Worm (Caenorhabditis elegans) whole organism, L1 larva: ENCODE data around the gene C01F1.5.

ENCODE experiments used
- C16A3.4 ChIP-seq: fragments of 150-350 bp; optimal IDR thresholded peaks from 2 replicates; lab custom pipeline; 2014; ENCODE audit warnings: missing biosample characterization, missing genetic modification characterization
- F16B12.6 ChIP-seq: fragments of 150-350 bp; optimal IDR thresholded peaks from 2 replicates; lab custom pipeline; 2014; ENCODE audit warnings: missing biosample characterization, missing genetic modification characterization
- Y116A8C.19 ChIP-seq: sonication (generic microtip); optimal IDR thresholded peaks from 2 replicates; lab custom pipeline; 2016; ENCODE audit warnings: missing compliant biosample characterization, missing genetic modification characterization, borderline replicate concordance
- aha-1 ChIP-seq: fragments of 150-350 bp; optimal IDR thresholded peaks from 2 replicates; lab custom pipeline; 2014; ENCODE audit warnings: missing biosample characterization, missing genetic modification characterization
- ama-1 ChIP-seq: fragments of 150-350 bp; optimal IDR thresholded peaks from 2 replicates; lab custom pipeline; 2014
- blmp-1 ChIP-seq: fragments of 150-350 bp; optimal IDR thresholded peaks from 2 replicates; lab custom pipeline; 2014; ENCODE audit warnings: missing biosample characterization, missing genetic modification characterization
- ceh-8 ChIP-seq: fragments of 200-800 bp; sonication (Bioruptor generic); optimal IDR thresholded peaks from 2 replicates; lab custom pipeline; 2018; ENCODE audit warnings: mild to moderate bottlenecking, missing genetic modification characterization, moderate library complexity, missing compliant biosample characterization
- ceh-82 ChIP-seq, 3 experiments: fragments of 150-350 bp in 1 of 3; sonication (generic microtip) in 2 of 3; optimal IDR thresholded peaks; 2 replicates each; lab custom pipeline; 2014 to 2017; ENCODE audit warnings: missing biosample characterization in 3 of 3, missing genetic modification characterization in 3 of 3
- ceh-88 ChIP-seq: fragments of 200-800 bp; sonication (Bioruptor generic); IDR thresholded peaks from 2 replicates; pipeline ENCODE4 v1.3.6; 2022; ENCODE audit warnings: missing genetic modification characterization, missing compliant biosample characterization
- ces-1 ChIP-seq: fragments of 150-350 bp; optimal IDR thresholded peaks from 2 replicates; lab custom pipeline; 2014; ENCODE audit warnings: missing biosample characterization, missing genetic modification reagents, missing genetic modification characterization
- dpl-1 ChIP-seq, 3 experiments: fragments of 150-350 bp in 2 of 3; sonication (generic microtip) in 1 of 3; optimal IDR thresholded peaks; 2 replicates each; lab custom pipeline; 2014 to 2017; ENCODE audit warnings: missing biosample characterization in 3 of 3, missing genetic modification characterization in 3 of 3, missing genetic modification reagents in 3 of 3
- efl-3 ChIP-seq: fragments of 200-800 bp; sonication (Bioruptor generic); optimal IDR thresholded peaks from 2 replicates; lab custom pipeline; 2018; ENCODE audit warnings: mild to moderate bottlenecking, missing genetic modification characterization, missing compliant biosample characterization
- egl-13 ChIP-seq: sonication (generic microtip); optimal IDR thresholded peaks from 2 replicates; lab custom pipeline; 2016; ENCODE audit warnings: missing genotype, missing genetic modification reagents, missing genetic modification characterization, missing compliant biosample characterization
- egl-27 ChIP-seq, 2 experiments: fragments of 150-350 bp in 1 of 2; sonication (generic microtip); optimal IDR thresholded peaks; 3 replicates each; lab custom pipeline; 2017 to 2018; ENCODE audit warnings: missing biosample characterization in 2 of 2, missing genetic modification characterization in 2 of 2, missing genetic modification reagents in 2 of 2
- ets-5 ChIP-seq: fragments of 200-800 bp; sonication (Bioruptor generic); IDR thresholded peaks from 2 replicates; pipeline ENCODE4 v1.3.6; 2022; ENCODE audit warnings: missing genetic modification characterization, missing compliant biosample characterization
- fkh-10 ChIP-seq: sonication (generic microtip); optimal IDR thresholded peaks from 2 replicates; lab custom pipeline; 2017; ENCODE audit warnings: missing biosample characterization, missing genetic modification reagents, missing genetic modification characterization
- fkh-4 ChIP-seq: sonication (generic microtip); optimal IDR thresholded peaks from 2 replicates; lab custom pipeline; 2016; ENCODE audit warnings: missing compliant biosample characterization, missing genetic modification characterization, borderline replicate concordance
- hlh-4 ChIP-seq: sonication (generic microtip); optimal IDR thresholded peaks from 2 replicates; lab custom pipeline; 2016; ENCODE audit warnings: mild to moderate bottlenecking, missing genetic modification characterization, missing compliant biosample characterization
- hpl-2 ChIP-seq: fragments of 150-350 bp; optimal IDR thresholded peaks from 2 replicates; lab custom pipeline; 2014; ENCODE audit warnings: missing biosample characterization, missing genetic modification reagents, missing genetic modification characterization
- irx-1 ChIP-seq: sonication (generic microtip); optimal IDR thresholded peaks from 2 replicates; lab custom pipeline; 2016; ENCODE audit warnings: missing genetic modification characterization, missing compliant biosample characterization
- lin-13 ChIP-seq: fragments of 150-350 bp; optimal IDR thresholded peaks from 2 replicates; lab custom pipeline; 2014; ENCODE audit warnings: missing biosample characterization, missing genetic modification reagents, missing genetic modification characterization
- lin-15B ChIP-seq: fragments of 150-350 bp; sonication (generic microtip); optimal IDR thresholded peaks from 3 replicates; lab custom pipeline; 2014; ENCODE audit warnings: missing biosample characterization, missing genetic modification characterization
- lin-35 ChIP-seq, 2 experiments: fragments of 150-350 bp; optimal IDR thresholded peaks; 2 replicates each; lab custom pipeline; 2014; ENCODE audit warnings: missing biosample characterization in 2 of 2, missing genetic modification characterization in 2 of 2, missing genetic modification reagents in 2 of 2
- lsy-2 ChIP-seq, 2 experiments: fragments of 150-350 bp; optimal IDR thresholded peaks; 2 replicates each; lab custom pipeline; 2014; ENCODE audit warnings: missing biosample characterization in 2 of 2, missing genetic modification characterization in 2 of 2
- nhr-11 ChIP-seq: fragments of 150-350 bp; optimal IDR thresholded peaks from 2 replicates; lab custom pipeline; 2014; ENCODE audit warnings: missing biosample characterization, missing genetic modification characterization
- nhr-12 ChIP-seq: sonication (generic microtip); optimal IDR thresholded peaks from 2 replicates; lab custom pipeline; 2017; ENCODE audit warnings: missing biosample characterization, missing genetic modification characterization
- nhr-71 ChIP-seq: sonication (generic microtip); optimal IDR thresholded peaks from 2 replicates; lab custom pipeline; 2016; ENCODE audit warnings: mild to moderate bottlenecking, missing genetic modification characterization, moderate library complexity, missing compliant biosample characterization
- nhr-76 ChIP-seq: sonication (generic microtip); optimal IDR thresholded peaks from 2 replicates; lab custom pipeline; 2017; ENCODE audit warnings: missing biosample characterization, missing genetic modification characterization
- nhr-77 ChIP-seq: fragments of 150-350 bp; optimal IDR thresholded peaks from 2 replicates; lab custom pipeline; 2014; ENCODE audit warnings: missing biosample characterization, missing genetic modification characterization
- nhr-90 ChIP-seq: sonication (generic microtip); optimal IDR thresholded peaks from 2 replicates; lab custom pipeline; 2016; ENCODE audit warnings: mild to moderate bottlenecking, missing genetic modification characterization, missing compliant biosample characterization; ENCODE audit not compliant: poor library complexity
- pax-3 ChIP-seq: fragments of 200-800 bp; sonication (Bioruptor generic); optimal IDR thresholded peaks from 2 replicates; lab custom pipeline; 2018; ENCODE audit warnings: mild to moderate bottlenecking, missing genetic modification characterization, moderate library complexity, missing compliant biosample characterization
- pqm-1 ChIP-seq: sonication (generic microtip); optimal IDR thresholded peaks from 3 replicates; lab custom pipeline; 2017; ENCODE audit warnings: missing biosample characterization, missing genetic modification characterization
- skn-1 ChIP-seq: fragments of 150-350 bp; optimal IDR thresholded peaks from 2 replicates; lab custom pipeline; 2014; ENCODE audit warnings: missing biosample characterization, missing genetic modification characterization
- snpc-4 ChIP-seq: fragments of 150-350 bp; optimal IDR thresholded peaks from 2 replicates; lab custom pipeline; 2014; ENCODE audit warnings: missing biosample characterization, missing genetic modification characterization
- sptf-1 ChIP-seq: fragments of 150-350 bp; optimal IDR thresholded peaks from 2 replicates; lab custom pipeline; 2014; ENCODE audit warnings: missing biosample characterization, missing genetic modification characterization
- sup-37 ChIP-seq: fragments of 200-800 bp; sonication (Bioruptor generic); optimal IDR thresholded peaks from 2 replicates; lab custom pipeline; 2018; ENCODE audit warnings: mild to moderate bottlenecking, missing genetic modification characterization, missing compliant biosample characterization
- swsn-7 ChIP-seq: sonication (generic microtip); optimal IDR thresholded peaks from 2 replicates; lab custom pipeline; 2016; ENCODE audit warnings: missing genetic modification characterization, missing compliant biosample characterization
- unc-62 ChIP-seq: fragments of 150-350 bp; optimal IDR thresholded peaks from 2 replicates; lab custom pipeline; 2014; ENCODE audit warnings: missing biosample characterization, missing genetic modification reagents, missing genetic modification characterization
- vab-15 ChIP-seq: sonication (generic microtip); optimal IDR thresholded peaks from 2 replicates; lab custom pipeline; 2017; ENCODE audit warnings: missing genotype, mild to moderate bottlenecking, missing genetic modification characterization, missing compliant biosample characterization
- xbp-1 ChIP-seq: sonication (generic microtip); optimal IDR thresholded peaks from 2 replicates; lab custom pipeline; 2016; ENCODE audit warnings: missing genetic modification characterization, missing compliant biosample characterization
- zag-1 ChIP-seq: fragments of 150-350 bp; optimal IDR thresholded peaks from 2 replicates; lab custom pipeline; 2014; ENCODE audit warnings: missing biosample characterization, missing genetic modification characterization
- zip-4 ChIP-seq: fragments of 200-800 bp; sonication (Bioruptor generic); optimal IDR thresholded peaks from 2 replicates; lab custom pipeline; 2018; ENCODE audit warnings: mild to moderate bottlenecking, missing genetic modification characterization, moderate library complexity, missing compliant biosample characterization
- ztf-11 ChIP-seq, 2 experiments: sonication (generic microtip); optimal IDR thresholded peaks; 2 replicates each; lab custom pipeline; 2016 to 2017; ENCODE audit warnings: missing genetic modification characterization in 2 of 2, missing biosample characterization in 1 of 2, missing compliant biosample characterization in 1 of 2
- ztf-4 ChIP-seq: fragments of 150-350 bp; optimal IDR thresholded peaks from 2 replicates; lab custom pipeline; 2014; ENCODE audit warnings: missing biosample characterization, missing genetic modification characterization

The C01F1.5 gene

ce11 chrII:4312115-4312514, 30.5 kb upstream of the C01F1.5 start, which contains the start of gene plep-1:
Gene plep-1, minus strand, starts transcription at chrII:4312215.
- TF ChIP-seq hpl-2 (GFP tag; lab: Kevin White, UChicago) (no peak), egl-13 (tag; lab: Kevin White, UChicago) (no peak)
- TF ChIP-seq, all 84 proteins: peak for 0

ce11 chrII:4306921-4307630, 25.4 kb upstream of the C01F1.5 start, which contains the start of gene Y52E8A.3:
Gene Y52E8A.3, minus strand, starts transcription at chrII:4306971.
- no peak for TF ChIP-seq irx-1 (tag; lab: Kevin White, UChicago)
- no peak for TF ChIP-seq F16B12.6
- no peak for TF ChIP-seq ces-1
- no peak for TF ChIP-seq egl-13 (tag; lab: Kevin White, UChicago)
- no peak for TF ChIP-seq nhr-77 (tag; lab: Kevin White, UChicago)
- TF ChIP-seq xbp-1 (tag; lab: Kevin White, UChicago): no peak
- no peak for TF ChIP-seq fkh-4 (tag; lab: Kevin White, UChicago)
- TF ChIP-seq C16A3.4 (tag; lab: Kevin White, UChicago): no peak
- no peak for TF ChIP-seq sup-37
- TF ChIP-seq skn-1 (tag; lab: Kevin White, UChicago): no peak
- TF ChIP-seq lsy-2 (tag; optimal IDR thresholded peaks at IDR 0.05; lab: Kevin White, UChicago): no peak
- no peak for TF ChIP-seq pax-3 (tag; lab: Kevin White, UChicago)
- TF ChIP-seq egl-27 (tag; optimal IDR thresholded peaks at IDR 0.05; lab: Kevin White, UChicago): no peak
- no peak for TF ChIP-seq vab-15 (tag; lab: Kevin White, UChicago)
- TF ChIP-seq, all 84 proteins: peak for 0

- TF ChIP-seq ama-1 (no peak), nhr-11 (tag; lab: Kevin White, UChicago) (no peak), efl-3 (GFP tag; lab: Kevin White, UChicago) (no peak), ceh-82 (tag; optimal IDR thresholded peaks at IDR 0.05; lab: Kevin White, UChicago) (no peak), egl-27 (tag; optimal IDR thresholded peaks at IDR 0.05; lab: Kevin White, UChicago) (no peak), pqm-1 (no peak), xbp-1 (tag; lab: Kevin White, UChicago) (no peak), nhr-12 (tag; lab: Kevin White, UChicago) (no peak), Y116A8C.19 (tag; lab: Kevin White, UChicago) (no peak), unc-62 (no peak), sup-37 (no peak), hlh-4 (tag; lab: Kevin White, UChicago) (no peak)
These were observed 19.7 kb upstream of the C01F1.5 start, which contains the start of gene gtf-2F1 for ce11 chrII:4301307-4301706. Gene gtf-2F1, plus strand, starts transcription at chrII:4301607.

ce11 chrII:4299227-4299703, 17.6 kb upstream of the C01F1.5 start, which contains the start of gene sco-1:
Gene sco-1, plus strand, starts transcription at chrII:4299653.
- TF ChIP-seq nhr-12 (tag; lab: Kevin White, UChicago) (peak; percentile 25), zip-4 (GFP tag; lab: Kevin White, UChicago) (peak; percentile 93), nhr-11 (tag; lab: Kevin White, UChicago) (peak; percentile 85), ztf-4 (tag; lab: Kevin White, UChicago) (peak; percentile 87), nhr-90 (tag; lab: Kevin White, UChicago) (peak; percentile 98), lin-13 (GFP tag; lab: Kevin White, UChicago) (peak; percentile 97), ces-1 (peak; percentile 33), ceh-88 (peak; percentile 92), hpl-2 (GFP tag; lab: Kevin White, UChicago) (peak; percentile 70), blmp-1 (tag; lab: Kevin White, UChicago) (peak; percentile 79), unc-62 (peak; percentile 68), swsn-7 (tag; lab: Kevin White, UChicago) (peak; percentile 96), lin-15B (tag; lab: Kevin White, UChicago) (peak; percentile 95), vab-15 (tag; lab: Kevin White, UChicago) (peak; percentile 91), ceh-82 (tag; optimal IDR thresholded peaks at IDR 0.05; lab: Kevin White, UChicago) (peak; percentile 97 to 98 (median 98)), sptf-1 (tag; lab: Kevin White, UChicago) (no peak), ztf-11 (tag; optimal IDR thresholded peaks at IDR 0.05; lab: Kevin White, UChicago) (peak in 1 of 2 experiments; percentile 98), ets-5 (GFP tag; lab: Robert Waterston, UW) (no peak), snpc-4 (tag; lab: Kevin White, UChicago) (peak; percentile 78), zag-1 (tag; lab: Kevin White, UChicago) (peak; percentile 92), lin-35 (GFP tag; optimal IDR thresholded peaks at IDR 0.05; lab: Kevin White, UChicago) (peak; percentile 88 to 91), aha-1 (tag; lab: Kevin White, UChicago) (peak; percentile 76), xbp-1 (tag; lab: Kevin White, UChicago) (peak; percentile 98), fkh-10 (GFP tag; lab: Kevin White, UChicago) (peak; percentile 91), nhr-71 (tag; lab: Kevin White, UChicago) (peak; percentile 98), dpl-1 (GFP tag; optimal IDR thresholded peaks at IDR 0.05; lab: Kevin White, UChicago) (peak; percentile 85 to 89 (median 87)), ceh-8 (GFP tag; lab: Kevin White, UChicago) (peak; percentile 96), nhr-76 (peak; percentile 65)
